Fruit fly (Drosophila melanogaster): ENCODE measurements around the gene CG15317.

The CG15317 gene

DNA sequence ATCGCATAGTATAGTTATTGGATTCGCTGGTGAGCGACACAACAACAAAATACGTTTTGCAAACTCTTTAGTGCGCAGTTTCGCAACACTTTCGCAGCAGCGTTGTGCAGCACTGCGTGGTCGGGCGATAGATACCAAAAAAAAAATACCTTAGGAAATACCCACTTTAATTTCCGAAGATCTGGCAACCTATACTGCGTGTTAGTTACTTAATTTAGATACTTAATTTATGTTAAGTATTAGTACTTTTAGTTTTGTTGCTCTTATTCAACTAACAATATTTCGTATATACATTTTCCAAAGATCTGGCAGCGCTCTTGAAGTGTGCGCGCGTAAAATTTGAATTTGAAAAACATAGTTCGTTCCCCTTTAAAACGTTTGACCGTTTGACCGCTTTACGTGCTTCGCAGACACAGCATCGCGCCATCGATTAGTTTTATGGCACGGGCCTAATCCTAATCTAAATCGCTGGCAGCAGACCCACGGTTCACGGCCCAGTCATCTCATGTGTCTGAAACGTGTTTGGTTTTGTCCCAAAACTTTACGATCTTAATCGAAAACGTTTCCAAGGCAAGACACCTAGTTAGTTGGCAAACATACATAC is 23.7 kb upstream of the CG15317 start, which contains the start of gene LPCAT (continued):
- TF ChIP-seq ab (GFP tag; optimal IDR thresholded peaks at IDR 0.05): peak; percentile 24
- peak; percentile 67; the same call in 1 of the 2 replicates for TF ChIP-seq gsb (GFP tag; IDR thresholded peaks at IDR 0.05)
- peak; percentile 52 for TF ChIP-seq vfl (GFP tag; optimal IDR thresholded peaks at IDR 0.05)
- peak; percentile 78 for TF ChIP-seq Dip3 (GFP tag; optimal IDR thresholded peaks at IDR 0.05)
- no peak for TF ChIP-seq sd (tag; optimal IDR thresholded peaks at IDR 0.05)
- peak; percentile 53; the same call in 1 of the 2 replicates for TF ChIP-seq CG8765 (GFP tag; IDR thresholded peaks at IDR 0.05)
- peak; percentile 54 for TF ChIP-seq CG13775 (GFP tag; optimal IDR thresholded peaks at IDR 0.05)
- TF ChIP-seq Bteb2 (GFP tag; optimal IDR thresholded peaks at IDR 0.05): peak; percentile 81
- TF ChIP-seq CG9797 (GFP tag; optimal IDR thresholded peaks at IDR 0.05): peak; percentile 71
- no peak for TF ChIP-seq dati (GFP tag; IDR thresholded peaks at IDR 0.05)
- TF ChIP-seq pho (GFP tag; optimal IDR thresholded peaks at IDR 0.05): peak; percentile 60
- TF ChIP-seq Lhr (GFP tag; optimal IDR thresholded peaks at IDR 0.05): peak; percentile 84
- peak; percentile 80 for TF ChIP-seq zfh2 (GFP tag; optimal IDR thresholded peaks at IDR 0.05)
- TF ChIP-seq B-H2 (GFP tag; optimal IDR thresholded peaks at IDR 0.05): peak; percentile 86
- peak; percentile 42 to 78 for TF ChIP-seq chif (GFP tag; optimal IDR thresholded peaks at IDR 0.05)
- TF ChIP-seq Dref (GFP tag; IDR thresholded peaks at IDR 0.05): peak; percentile 53
- peak; percentile 22 for TF ChIP-seq CG18619 (GFP tag; optimal IDR thresholded peaks at IDR 0.05)
- peak; percentile 63 for TF ChIP-seq CG10979 (tag; optimal IDR thresholded peaks at IDR 0.05)
- TF ChIP-seq emc (GFP tag; optimal IDR thresholded peaks at IDR 0.05): peak; percentile 70
- TF ChIP-seq CG14050 (GFP tag; IDR thresholded peaks at IDR 0.05): peak; percentile 65
- TF ChIP-seq klu (GFP tag; IDR thresholded peaks at IDR 0.05): peak; percentile 62
- peak; percentile 88 for TF ChIP-seq CG2120 (GFP tag; optimal IDR thresholded peaks at IDR 0.05)
- TF ChIP-seq sug (tag; optimal IDR thresholded peaks at IDR 0.05): no peak
- peak; percentile 97 for TF ChIP-seq abd-A (tag; optimal IDR thresholded peaks at IDR 0.05)
- TF ChIP-seq CG10366 (GFP tag; IDR thresholded peaks at IDR 0.05): peak; percentile 76
- peak; percentile 34 for TF ChIP-seq Atf-2 (GFP tag; optimal IDR thresholded peaks at IDR 0.05)
- TF ChIP-seq CG6272 (GFP tag; IDR thresholded peaks at IDR 0.05): peak; percentile 80
- peak; percentile 54 for TF ChIP-seq CG1024 (GFP tag; IDR thresholded peaks at IDR 0.05)
- peak; percentile 79 for TF ChIP-seq CG11560 (tag; IDR thresholded peaks at IDR 0.05)
- TF ChIP-seq pb (GFP tag; optimal IDR thresholded peaks at IDR 0.05): peak; percentile 20
- TF ChIP-seq Rfx (GFP tag; IDR thresholded peaks at IDR 0.05): peak; percentile 90
- peak; percentile 52 for TF ChIP-seq CG4854 (GFP tag; optimal IDR thresholded peaks at IDR 0.05)
- TF ChIP-seq CG2712 (tag; optimal IDR thresholded peaks at IDR 0.05): peak; percentile 40
- peak; percentile 80 for TF ChIP-seq slou (GFP tag; optimal IDR thresholded peaks at IDR 0.05)
- TF ChIP-seq zen2 (GFP tag; IDR thresholded peaks at IDR 0.05; ENCODE audit: partially characterized antibody): no peak; the same call in 2 of the 3 replicates
- TF ChIP-seq slbo (GFP tag; IDR thresholded peaks at IDR 0.05): peak; percentile 93
- TF ChIP-seq Nf-YC (tag; optimal IDR thresholded peaks at IDR 0.05): no peak
- TF ChIP-seq NFAT (GFP tag; IDR thresholded peaks at IDR 0.05): peak; percentile 82
- TF ChIP-seq Mes4 (GFP tag; optimal IDR thresholded peaks at IDR 0.05): no peak
- TF ChIP-seq CG9609 (GFP tag; optimal IDR thresholded peaks at IDR 0.05): peak; percentile 50
- peak; percentile 81 for TF ChIP-seq CG2889 (GFP tag; IDR thresholded peaks at IDR 0.05)
- peak in 1 of 2 experiments; percentile 57 for TF ChIP-seq bsh (GFP tag; optimal IDR thresholded peaks at IDR 0.05)
- TF ChIP-seq CG11398 (GFP tag; optimal IDR thresholded peaks at IDR 0.05): peak; percentile 9
- peak; percentile 94 for TF ChIP-seq Med (GFP tag)
- no peak for TF ChIP-seq CG2199 (GFP tag; IDR thresholded peaks at IDR 0.05)
- peak; percentile 29 for TF ChIP-seq CG31365 (tag; optimal IDR thresholded peaks at IDR 0.05)
- TF ChIP-seq Hmr (GFP tag; optimal IDR thresholded peaks at IDR 0.05): peak; percentile 79
- TF ChIP-seq kay (GFP tag; optimal IDR thresholded peaks at IDR 0.05): peak; percentile 73
- TF ChIP-seq CG12942 (GFP tag; optimal IDR thresholded peaks at IDR 0.05): peak; percentile 38
- TF ChIP-seq CHES-1-like (GFP tag; optimal IDR thresholded peaks at IDR 0.05): peak; percentile 63
- peak; percentile 77 for TF ChIP-seq Bgb (GFP tag; IDR thresholded peaks at IDR 0.05; ENCODE audit: partially characterized antibody)

Data from whole organism, embryonic.